Fruit fly (Drosophila melanogaster): ENCODE results near the gene Scgbeta.

DNA sequence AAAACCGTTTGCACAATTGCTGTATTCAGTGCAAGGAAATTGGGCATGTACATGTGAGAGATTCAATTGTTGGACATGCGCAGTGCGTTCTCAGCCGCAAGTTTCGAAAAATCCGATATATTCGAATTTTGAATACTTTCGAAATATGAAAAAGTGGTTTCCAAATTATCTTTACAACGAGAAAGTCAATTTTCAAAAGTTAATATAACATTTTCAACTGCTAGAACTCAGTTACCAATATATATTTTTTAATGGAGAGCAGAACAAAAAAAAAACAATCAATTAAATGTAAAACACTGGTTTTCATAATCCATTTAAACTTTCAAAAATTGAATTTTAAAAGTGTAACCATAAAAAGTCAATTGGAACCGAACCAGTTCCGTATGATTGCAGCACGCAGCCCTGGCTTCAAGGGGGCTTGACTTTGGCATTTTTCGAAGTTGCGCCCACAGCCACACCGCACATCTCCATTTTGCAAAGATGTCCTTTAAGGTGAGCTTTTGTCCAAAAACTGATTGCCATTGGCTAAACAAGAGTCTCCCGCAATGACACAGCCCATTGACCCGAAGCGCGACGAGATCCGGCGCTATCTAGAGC is at the start of gene Scgbeta, which contains the start of gene CG17202:
- TF ChIP-seq CG8478 (optimal IDR thresholded peaks at IDR 0.05) (no peak), CTCF (optimal IDR thresholded peaks at IDR 0.05) (peak; percentile 20 to 23)

Data from S2 (cell line).